Fruit fly (Drosophila melanogaster) whole organism: ENCODE measurements around the gene CG42579.

Source experiments
- CG8478 ChIP-seq: fragments of >200 bp; optimal IDR thresholded peaks from 2 replicates; lab custom pipeline; 2018; ENCODE audit warnings: inconsistent platforms
- Dll ChIP-seq: fragments of >200 bp; optimal IDR thresholded peaks from 2 replicates; lab custom pipeline; 2017
- EcR ChIP-seq, 2 experiments: fragments of >200 bp; optimal IDR thresholded peaks; 2 replicates each; lab custom pipeline; 2017; ENCODE audit warnings: missing biosample characterization in 2 of 2, missing genetic modification characterization in 2 of 2, missing genetic modification reagents in 2 of 2
- pan ChIP-seq: fragments of >200 bp; optimal IDR thresholded peaks from 2 replicates; lab custom pipeline; 2017
- psq ChIP-seq: fragments of >200 bp; optimal IDR thresholded peaks from 2 replicates; lab custom pipeline; 2017
- usp ChIP-seq: fragments of >200 bp; optimal IDR thresholded peaks from 2 replicates; lab custom pipeline; 2017; ENCODE audit warnings: missing biosample characterization, missing genetic modification characterization, mixed read lengths

dm6 chrX:20509535-20510424 is 17.7 kb upstream of the CG42579 start:
- TF ChIP-seq CG8478 (lab: Kevin White, UChicago) (no peak), psq (no peak), Dll (lab: Kevin White, UChicago) (no peak), usp (GFP tag; lab: Kevin White, UChicago) (no peak), pan (lab: Kevin White, UChicago) (no peak), EcR (GFP tag; optimal IDR thresholded peaks at IDR 0.05; lab: Kevin White, UChicago) (no peak)
